Fruit fly (Drosophila melanogaster) whole organism, adult: ENCODE data around the gene CG42397.

Experiments used
- CG11617 ChIP-seq: fragments of 200-800 bp; sonication (Bioruptor generic); optimal IDR thresholded peaks from 2 replicates; lab custom pipeline; 2017; ENCODE audit warnings: mild to moderate bottlenecking, missing biosample characterization, missing genetic modification reagents, missing genetic modification characterization
- CG12768 ChIP-seq: fragments of 200-800 bp; sonication (Bioruptor generic); optimal IDR thresholded peaks from 2 replicates; lab custom pipeline; 2017; ENCODE audit warnings: missing biosample characterization, missing genetic modification characterization, mild to moderate bottlenecking, moderate library complexity, missing genetic modification reagents
- CG14711 ChIP-seq: fragments of 200-800 bp; sonication (Bioruptor generic); optimal IDR thresholded peaks from 2 replicates; lab custom pipeline; 2018; ENCODE audit warnings: missing biosample characterization, mild to moderate bottlenecking, missing genetic modification characterization, moderate library complexity
- CG5204 ChIP-seq: fragments of 200-800 bp; sonication (Bioruptor generic); optimal IDR thresholded peaks from 2 replicates; lab custom pipeline; 2016; ENCODE audit warnings: missing biosample characterization, missing genetic modification characterization
- Clk ChIP-seq: fragments of 200-800 bp; sonication (Bioruptor generic); optimal IDR thresholded peaks from 2 replicates; lab custom pipeline; 2017; ENCODE audit warnings: missing biosample characterization, missing genetic modification characterization
- Mnt ChIP-seq: fragments of 200-800 bp; sonication (Bioruptor generic); optimal IDR thresholded peaks from 2 replicates; lab custom pipeline; 2016; ENCODE audit warnings: missing biosample characterization, mild to moderate bottlenecking, missing genetic modification characterization
- bab1 ChIP-seq: fragments of 200-800 bp; sonication (Bioruptor generic); optimal IDR thresholded peaks from 3 replicates; lab custom pipeline; 2019; ENCODE audit warnings: missing biosample characterization, mild to moderate bottlenecking, missing genetic modification characterization, moderate library complexity
- cnc ChIP-seq, 2 experiments: fragments of >200 bp; optimal IDR thresholded peaks; 2 replicates each; lab custom pipeline; 2017
- kay ChIP-seq: fragments of 200-800 bp; sonication (Bioruptor generic); peaks from one replicate; lab custom pipeline; 2016; ENCODE audit warnings: missing biosample characterization, missing genetic modification characterization, borderline replicate concordance
- pad ChIP-seq: fragments of 200-800 bp; sonication (Bioruptor generic); optimal IDR thresholded peaks from 3 replicates; lab custom pipeline; 2017; ENCODE audit warnings: missing biosample characterization, missing genetic modification characterization, mild to moderate bottlenecking, moderate library complexity, missing genetic modification reagents
- toe ChIP-seq: fragments of 200-800 bp; sonication (Bioruptor generic); optimal IDR thresholded peaks from 2 replicates; lab custom pipeline; 2016; ENCODE audit warnings: missing biosample characterization, missing genetic modification characterization

DNA sequence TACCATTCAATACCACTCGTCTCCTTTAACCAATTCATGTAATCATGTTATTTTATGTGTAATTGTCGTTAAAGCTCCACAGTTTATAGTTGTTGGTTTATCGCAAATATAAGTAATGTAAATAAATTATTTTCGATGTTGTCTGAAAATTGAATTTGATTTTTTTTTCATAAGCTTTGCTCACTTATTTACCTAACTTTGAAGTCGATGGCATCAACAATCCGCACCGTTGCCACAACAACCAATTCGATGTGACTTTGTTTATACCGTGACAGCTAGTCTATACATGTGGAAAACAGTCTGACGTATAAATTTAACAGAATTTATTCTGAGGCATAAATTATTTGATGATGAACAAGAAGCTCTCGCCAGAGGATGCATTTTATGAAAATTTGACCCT lies 16.8 kb upstream of the CG42397 start, which contains the start of gene CG6931:
- TF ChIP-seq Mnt (GFP tag; lab: Kevin White, UChicago) (no peak), toe (GFP tag; lab: Kevin White, UChicago) (no peak), CG11617 (no peak), pad (GFP tag; lab: Kevin White, UChicago) (no peak), CG14711 (tag; lab: Kevin White, UChicago) (no peak), Clk (GFP tag; lab: Kevin White, UChicago) (no peak), kay (GFP tag; lab: Kevin White, UChicago) (no peak), cnc (optimal IDR thresholded peaks at IDR 0.05; lab: Kevin White, UChicago) (no peak), CG5204 (no peak), CG12768 (GFP tag; lab: Kevin White, UChicago) (no peak), bab1 (GFP tag; lab: Kevin White, UChicago) (no peak)
